Worm (Caenorhabditis elegans): ENCODE results near the gene Y37E11AL.9.

- TF ChIP-seq ces-1 (GFP tag; optimal IDR thresholded peaks at IDR 0.05) (no peak), blmp-1 (tag; optimal IDR thresholded peaks at IDR 0.05) (no peak), egl-27 (tag; optimal IDR thresholded peaks at IDR 0.05) (no peak), skn-1 (tag; optimal IDR thresholded peaks at IDR 0.05) (no peak)
Measured at ce11 chrIV:3662863-3663262, 37.6 kb downstream of the Y37E11AL.9 start.
